Worm (Caenorhabditis elegans): ENCODE measurements around the gene C49F8.15.

C49F8.15 gene

ce11 chrX:13328868-13329267 is 33.5 kb downstream of the C49F8.15 start (continued):
- TF ChIP-seq ZK185.1 (tag; optimal IDR thresholded peaks at IDR 0.05; ENCODE audit: poor library complexity, severe bottlenecking) (peak; percentile 44), hlh-26 (GFP tag; conservative IDR thresholded peaks at IDR 0.05) (no peak), Y53F4B.3 (GFP tag; IDR thresholded peaks at IDR 0.05) (no peak), ccch-3 (GFP tag; optimal IDR thresholded peaks at IDR 0.05) (no peak), F37B4.10 (GFP tag; IDR thresholded peaks at IDR 0.05) (no peak), ceh-27 (GFP tag; optimal IDR thresholded peaks at IDR 0.05) (peak; percentile 14), lir-1 (GFP tag; conservative IDR thresholded peaks at IDR 0.05) (no peak), nhr-90 (tag; optimal IDR thresholded peaks at IDR 0.05) (no peak), sdz-38 (tag; optimal IDR thresholded peaks at IDR 0.05) (no peak), akir-1 (GFP tag; optimal IDR thresholded peaks at IDR 0.05) (no peak), repo-1 (tag; optimal IDR thresholded peaks at IDR 0.05) (no peak), rcor-1 (GFP tag; IDR thresholded peaks at IDR 0.05) (no peak), pbrm-1 (GFP tag; IDR thresholded peaks at IDR 0.05) (no peak), T07F8.4 (tag; optimal IDR thresholded peaks at IDR 0.05) (no peak), aptf-2 (GFP tag; conservative IDR thresholded peaks at IDR 0.05) (no peak), B0261.1 (tag; optimal IDR thresholded peaks at IDR 0.05) (no peak), madf-3 (GFP tag; IDR thresholded peaks at IDR 0.05) (no peak), athp-1 (tag; optimal IDR thresholded peaks at IDR 0.05) (no peak), ztf-3 (GFP tag; optimal IDR thresholded peaks at IDR 0.05) (no peak), F57C9.4 (tag; optimal IDR thresholded peaks at IDR 0.05) (no peak), F22D6.2 (tag; optimal IDR thresholded peaks at IDR 0.05) (no peak), die-1 (tag; optimal IDR thresholded peaks at IDR 0.05) (no peak), tbp1 (GFP tag; optimal IDR thresholded peaks at IDR 0.05) (peak; percentile 37), pha-4 (tag; optimal IDR thresholded peaks at IDR 0.05) (no peak), attf-5 (GFP tag; optimal IDR thresholded peaks at IDR 0.05) (peak; percentile 62), nfyb-1 (GFP tag; IDR thresholded peaks at IDR 0.05) (no peak), tlf-1 (GFP tag; optimal IDR thresholded peaks at IDR 0.05) (no peak), ztf-22 (GFP tag; optimal IDR thresholded peaks at IDR 0.05) (no peak), dox-1 (GFP tag; IDR thresholded peaks at IDR 0.05) (0 out of 2 replicates have a peak, but pooled peaks have one; percentile 23), nhr-80 (tag; optimal IDR thresholded peaks at IDR 0.05) (peak; percentile 63), F55B11.4 (tag; optimal IDR thresholded peaks at IDR 0.05; ENCODE audit: borderline replicate concordance, insufficient read depth) (no peak), ets-4 (GFP tag; optimal IDR thresholded peaks at IDR 0.05) (no peak), D2030.7 (GFP tag; IDR thresholded peaks at IDR 0.05) (no peak), mcd-1 (GFP tag; IDR thresholded peaks at IDR 0.05) (peak; percentile 76), mel-28 (tag; optimal IDR thresholded peaks at IDR 0.05; ENCODE audit: borderline replicate concordance) (no peak), lin-40 (tag; optimal IDR thresholded peaks at IDR 0.05) (peak; percentile 45), ztf-28 (GFP tag; IDR thresholded peaks at IDR 0.05) (no peak), Y67H2A.10 (GFP tag; conservative IDR thresholded peaks at IDR 0.05) (no peak), sptf-2 (GFP tag; optimal IDR thresholded peaks at IDR 0.05) (no peak), C06A6.2 (GFP tag; conservative IDR thresholded peaks at IDR 0.05) (no peak), ceh-58 (GFP tag; IDR thresholded peaks at IDR 0.05) (no peak), ekl-4 (GFP tag; IDR thresholded peaks at IDR 0.05) (0 out of 2 replicates have a peak, but pooled peaks have one; percentile 13)

All from whole organism, young adult.